Fruit fly (Drosophila melanogaster) whole organism: ENCODE data around the gene nur.

Experiments used
- Dll ChIP-seq: fragments of >200 bp; optimal IDR thresholded peaks from 2 replicates; lab custom pipeline; 2017
- pan ChIP-seq: fragments of >200 bp; optimal IDR thresholded peaks from 2 replicates; lab custom pipeline; 2017
- psq ChIP-seq: fragments of >200 bp; optimal IDR thresholded peaks from 2 replicates; lab custom pipeline; 2017
- usp ChIP-seq: fragments of >200 bp; optimal IDR thresholded peaks from 2 replicates; lab custom pipeline; 2017; ENCODE audit warnings: missing biosample characterization, missing genetic modification characterization, mixed read lengths

DNA sequence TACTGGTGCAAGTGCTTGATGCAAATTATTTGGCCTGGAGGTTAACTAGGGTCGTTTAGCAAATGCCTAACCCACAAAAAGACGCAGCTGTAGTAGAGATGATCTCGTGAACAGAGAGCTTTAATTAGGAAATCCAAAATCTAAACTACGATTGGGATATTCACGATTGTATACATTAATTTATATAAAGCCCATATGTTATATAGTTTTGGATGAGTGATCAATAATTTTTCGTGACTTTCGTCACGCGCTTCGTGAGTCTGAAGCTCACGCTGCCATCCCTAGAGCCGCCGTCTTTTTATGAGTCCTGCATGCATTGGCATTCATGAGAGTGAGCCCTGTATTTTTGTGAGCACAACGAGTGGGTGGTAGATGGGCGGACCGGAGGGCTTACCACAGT, 36.9 kb upstream of the nur start:
- no peak for TF ChIP-seq pan
- TF ChIP-seq usp (GFP tag; lab: Kevin White, UChicago): no peak
- TF ChIP-seq Dll: no peak
- TF ChIP-seq psq: no peak
